Worm (Caenorhabditis elegans) whole organism, L4 larva: ENCODE data around the gene mkk-4.

Experiments used
- D1046.2 ChIP-seq: fragments of 200-800 bp; sonication (Bioruptor generic); IDR thresholded peaks from 2 replicates; pipeline ENCODE4 v1.3.6; 2022; ENCODE audit warnings: missing genetic modification characterization, missing compliant biosample characterization
- F10B5.3 ChIP-seq: sonication (generic microtip); optimal IDR thresholded peaks from 2 replicates; lab custom pipeline; 2016; ENCODE audit warnings: mild to moderate bottlenecking, missing genetic modification characterization, missing compliant biosample characterization
- F26F4.8 ChIP-seq: fragments of 200-800 bp; sonication (Bioruptor generic); conservative IDR thresholded peaks from 2 replicates; pipeline ENCODE4 v1.3.6; 2022; ENCODE audit warnings: missing genetic modification characterization, missing compliant biosample characterization
- F37D6.2 ChIP-seq: sonication (generic microtip); optimal IDR thresholded peaks from 2 replicates; lab custom pipeline; 2016; ENCODE audit warnings: mild to moderate bottlenecking, missing genetic modification characterization, missing compliant biosample characterization
- F44E2.7 ChIP-seq: fragments of 200-800 bp; sonication (Bioruptor generic); IDR thresholded peaks from 2 replicates; pipeline ENCODE4 v2.1.2; 2022; ENCODE audit warnings: missing genetic modification characterization, missing compliant biosample characterization
- T26A8.4 ChIP-seq: fragments of 200-800 bp; sonication (Bioruptor generic); IDR thresholded peaks from 2 replicates; pipeline ENCODE4 v1.3.6; 2022; ENCODE audit warnings: missing genetic modification characterization, missing compliant biosample characterization
- Y48G9A.11 ChIP-seq: fragments of 200-800 bp; sonication (Bioruptor generic); IDR thresholded peaks from 2 replicates; pipeline ENCODE4 v1.3.6; 2022; ENCODE audit warnings: missing genetic modification reagents, missing genetic modification characterization, missing compliant biosample characterization
- Y75B8A.6 ChIP-seq: fragments of 200-800 bp; sonication (Bioruptor generic); IDR thresholded peaks from 2 replicates; pipeline ENCODE4 v1.3.6; 2022; ENCODE audit warnings: missing genetic modification reagents, missing genetic modification characterization, missing compliant biosample characterization
- ZK337.2 ChIP-seq: fragments of 200-800 bp; sonication (Bioruptor generic); IDR thresholded peaks from 2 replicates; pipeline ENCODE4 v1.3.6; 2022; ENCODE audit warnings: missing genetic modification reagents, missing genetic modification characterization, missing compliant biosample characterization
- aly-2 ChIP-seq: sonication (generic microtip); optimal IDR thresholded peaks from 2 replicates; lab custom pipeline; 2018; ENCODE audit warnings: missing biosample characterization, missing genetic modification characterization
- arid-1 ChIP-seq: fragments of 200-800 bp; sonication (Bioruptor generic); conservative IDR thresholded peaks from 2 replicates; pipeline ENCODE4 v1.3.6; 2022; ENCODE audit warnings: missing genetic modification reagents, missing genetic modification characterization, missing compliant biosample characterization
- ceh-28 ChIP-seq: fragments of 150-350 bp; optimal IDR thresholded peaks from 2 replicates; lab custom pipeline; 2014; ENCODE audit warnings: missing biosample characterization, missing genetic modification reagents, missing genetic modification characterization
- ceh-32 ChIP-seq: sonication (generic microtip); optimal IDR thresholded peaks from 2 replicates; lab custom pipeline; 2016; ENCODE audit warnings: mild to moderate bottlenecking, missing genetic modification characterization, missing compliant biosample characterization; ENCODE audit not compliant: poor library complexity
- ceh-44 ChIP-seq: fragments of 200-800 bp; sonication (Bioruptor generic); IDR thresholded peaks from 2 replicates; pipeline ENCODE4 v1.3.6; 2022; ENCODE audit warnings: missing genetic modification reagents, missing genetic modification characterization, missing compliant biosample characterization
- ceh-62 ChIP-seq: sonication (generic microtip); optimal IDR thresholded peaks from 2 replicates; lab custom pipeline; 2017; ENCODE audit warnings: missing biosample characterization, missing genetic modification characterization
- ces-1 ChIP-seq: fragments of 150-350 bp; sonication (generic microtip); optimal IDR thresholded peaks from 4 replicates; lab custom pipeline; 2014; ENCODE audit warnings: missing biosample characterization, missing genetic modification reagents, missing genetic modification characterization
- daf-12 ChIP-seq: fragments of 150-350 bp; optimal IDR thresholded peaks from 2 replicates; lab custom pipeline; 2014; ENCODE audit warnings: missing biosample characterization, missing genetic modification reagents, missing genetic modification characterization
- daf-16 ChIP-seq, 3 experiments: sonication (generic microtip); optimal IDR thresholded peaks; 2 replicates each; lab custom pipeline; 2016 to 2017; ENCODE audit warnings: missing genetic modification characterization in 3 of 3, missing genetic modification reagents in 3 of 3, mild to moderate bottlenecking in 2 of 3, missing compliant biosample characterization in 2 of 3, missing biosample characterization in 1 of 3, moderate library complexity in 1 of 3
- dmd-6 ChIP-seq: fragments of 200-800 bp; sonication (Bioruptor generic); IDR thresholded peaks from 2 replicates; pipeline ENCODE4 v1.3.6; 2022; ENCODE audit warnings: missing genetic modification reagents, missing genetic modification characterization, missing compliant biosample characterization
- dpl-1 ChIP-seq: fragments of 150-350 bp; optimal IDR thresholded peaks from 2 replicates; lab custom pipeline; 2014; ENCODE audit warnings: missing biosample characterization, missing genetic modification reagents, missing genetic modification characterization
- egl-43 ChIP-seq: fragments of 200-800 bp; sonication (Bioruptor generic); IDR thresholded peaks from 2 replicates; pipeline ENCODE4 v1.3.6; 2022; ENCODE audit warnings: missing genetic modification reagents, missing genetic modification characterization, missing compliant biosample characterization
- gei-8 ChIP-seq: fragments of 200-800 bp; sonication (Bioruptor generic); optimal IDR thresholded peaks from 2 replicates; lab custom pipeline; 2018; ENCODE audit warnings: mild to moderate bottlenecking, missing genetic modification characterization, missing compliant biosample characterization
- hlh-30 ChIP-seq: sonication (generic microtip); optimal IDR thresholded peaks from 2 replicates; lab custom pipeline; 2017; ENCODE audit warnings: antibody characterized with exemption, mild to moderate bottlenecking, missing genetic modification characterization, missing compliant biosample characterization; ENCODE audit not compliant: insufficient read depth
- hmg-1.1 ChIP-seq: fragments of 200-800 bp; sonication (Bioruptor generic); IDR thresholded peaks from 2 replicates; pipeline ENCODE4 v1.3.6; 2022; ENCODE audit warnings: missing genetic modification reagents, missing genetic modification characterization, missing compliant biosample characterization
- lin-13 ChIP-seq: fragments of 150-350 bp; optimal IDR thresholded peaks from 2 replicates; lab custom pipeline; 2014; ENCODE audit warnings: missing biosample characterization, missing genetic modification reagents, missing genetic modification characterization
- lsy-2 ChIP-seq, 2 experiments: fragments of 150-350 bp in 1 of 2; sonication (generic microtip) in 1 of 2; optimal IDR thresholded peaks; 2 replicates each; lab custom pipeline; 2014 to 2017; ENCODE audit warnings: missing biosample characterization in 2 of 2, missing genetic modification characterization in 2 of 2
- madf-5 ChIP-seq, 2 experiments: fragments of 200-800 bp; sonication (Bioruptor generic); IDR thresholded peaks; 2 replicates each; pipeline ENCODE4 v1.3.6; 2022; ENCODE audit warnings: missing compliant biosample characterization in 2 of 2, missing genetic modification characterization in 2 of 2
- madf-9 ChIP-seq: fragments of 200-800 bp; sonication (Bioruptor generic); conservative IDR thresholded peaks from 2 replicates; pipeline ENCODE4 v1.3.6; 2022; ENCODE audit warnings: missing genetic modification reagents, missing genetic modification characterization, missing compliant biosample characterization
- mdl-1 ChIP-seq, 2 experiments: fragments of 150-350 bp in 1 of 2; sonication (generic microtip) in 1 of 2; optimal IDR thresholded peaks; 2 replicates each; lab custom pipeline; 2014 to 2017; ENCODE audit warnings: missing biosample characterization in 2 of 2, missing genetic modification characterization in 2 of 2
- mdt-29 ChIP-seq: fragments of 200-800 bp; sonication (Bioruptor generic); IDR thresholded peaks from 2 replicates; pipeline ENCODE4 v1.3.6; 2022; ENCODE audit warnings: missing genetic modification reagents, missing genetic modification characterization, missing compliant biosample characterization
- mes-2 ChIP-seq: sonication (generic microtip); optimal IDR thresholded peaks from 2 replicates; lab custom pipeline; 2016; ENCODE audit warnings: missing genotype, mild to moderate bottlenecking, missing genetic modification characterization, missing compliant biosample characterization; ENCODE audit not compliant: poor library complexity, severe bottlenecking
- mxl-2 ChIP-seq: fragments of 200-800 bp; sonication (Bioruptor generic); conservative IDR thresholded peaks from 2 replicates; pipeline ENCODE4 v1.3.6; 2022; ENCODE audit warnings: missing genetic modification reagents, missing genetic modification characterization, missing compliant biosample characterization
- nhr-10 ChIP-seq: fragments of 150-350 bp; optimal IDR thresholded peaks from 2 replicates; lab custom pipeline; 2014; ENCODE audit warnings: missing biosample characterization, missing genetic modification characterization
- nhr-102 ChIP-seq: sonication (generic microtip); optimal IDR thresholded peaks from 2 replicates; lab custom pipeline; 2016; ENCODE audit warnings: mild to moderate bottlenecking, missing genetic modification characterization, moderate library complexity, missing compliant biosample characterization
- nhr-25 ChIP-seq: sonication (generic microtip); optimal IDR thresholded peaks from 2 replicates; lab custom pipeline; 2017; ENCODE audit warnings: missing genetic modification characterization, mild to moderate bottlenecking, missing compliant biosample characterization, antibody characterized with exemption, moderate library complexity, borderline replicate concordance; ENCODE audit not compliant: insufficient read depth
- nhr-28 ChIP-seq: fragments of 150-350 bp; optimal IDR thresholded peaks from 2 replicates; lab custom pipeline; 2014; ENCODE audit warnings: missing biosample characterization, missing genetic modification characterization
- nhr-48 ChIP-seq: sonication (generic microtip); optimal IDR thresholded peaks from 2 replicates; lab custom pipeline; 2016; ENCODE audit warnings: mild to moderate bottlenecking, missing genetic modification characterization, missing compliant biosample characterization
- nhr-77 ChIP-seq: fragments of 150-350 bp; optimal IDR thresholded peaks from 2 replicates; lab custom pipeline; 2014; ENCODE audit warnings: missing biosample characterization, missing genetic modification characterization
- php-3 ChIP-seq: fragments of 200-800 bp; sonication (Bioruptor generic); IDR thresholded peaks from 2 replicates; pipeline ENCODE4 v1.3.6; 2022; ENCODE audit warnings: missing genetic modification reagents, missing genetic modification characterization, missing compliant biosample characterization
- saeg-2 ChIP-seq: fragments of 200-800 bp; sonication (Bioruptor generic); IDR thresholded peaks from 2 replicates; pipeline ENCODE4 v1.3.6; 2022; ENCODE audit warnings: missing genetic modification reagents, missing genetic modification characterization, missing compliant biosample characterization
- sdz-12 ChIP-seq: fragments of 200-800 bp; sonication (Bioruptor generic); optimal IDR thresholded peaks from 2 replicates; lab custom pipeline; 2018; ENCODE audit warnings: mild to moderate bottlenecking, missing genetic modification characterization, missing compliant biosample characterization
- snpc-1.2 ChIP-seq: fragments of 200-800 bp; sonication (Bioruptor generic); IDR thresholded peaks from 2 replicates; pipeline ENCODE4 v1.3.6; 2022; ENCODE audit warnings: missing genetic modification reagents, missing genetic modification characterization, missing compliant biosample characterization
- snpc-4 ChIP-seq: fragments of 150-350 bp; optimal IDR thresholded peaks from 2 replicates; lab custom pipeline; 2014; ENCODE audit warnings: missing biosample characterization, missing genetic modification characterization
- spr-1 ChIP-seq: sonication (generic microtip); optimal IDR thresholded peaks from 2 replicates; lab custom pipeline; 2016; ENCODE audit warnings: mild to moderate bottlenecking, missing genetic modification characterization, missing compliant biosample characterization
- tag-97 ChIP-seq: fragments of 200-800 bp; sonication (Bioruptor generic); IDR thresholded peaks from 2 replicates; pipeline ENCODE4 v1.3.6; 2022; ENCODE audit warnings: missing genetic modification characterization, missing compliant biosample characterization
- tra-1 ChIP-seq: fragments of 200-800 bp; sonication (Bioruptor generic); IDR thresholded peaks from 2 replicates; pipeline ENCODE4 v1.3.6; 2022; ENCODE audit warnings: missing genetic modification reagents, missing genetic modification characterization, missing compliant biosample characterization
- unc-62 ChIP-seq, 3 experiments: fragments of 150-350 bp in 1 of 3; sonication (generic microtip); optimal IDR thresholded peaks in 2 of 3; peaks in 1 of 3; 1 replicate in 1 of 3; 2 replicates in 2 of 3; lab custom pipeline; 2014 to 2017; ENCODE audit warnings: missing biosample characterization in 3 of 3, missing genetic modification characterization in 3 of 3, missing genetic modification reagents in 3 of 3, missing genotype in 1 of 3
- vab-7 ChIP-seq: fragments of 200-800 bp; sonication (Bioruptor generic); IDR thresholded peaks from 2 replicates; pipeline ENCODE4 v1.3.6; 2022; ENCODE audit warnings: missing genetic modification reagents, missing genetic modification characterization, missing compliant biosample characterization
- zfp-2 ChIP-seq: sonication (generic microtip); optimal IDR thresholded peaks from 2 replicates; lab custom pipeline; 2016; ENCODE audit warnings: mild to moderate bottlenecking, missing genetic modification characterization, missing compliant biosample characterization

The mkk-4 gene

DNA sequence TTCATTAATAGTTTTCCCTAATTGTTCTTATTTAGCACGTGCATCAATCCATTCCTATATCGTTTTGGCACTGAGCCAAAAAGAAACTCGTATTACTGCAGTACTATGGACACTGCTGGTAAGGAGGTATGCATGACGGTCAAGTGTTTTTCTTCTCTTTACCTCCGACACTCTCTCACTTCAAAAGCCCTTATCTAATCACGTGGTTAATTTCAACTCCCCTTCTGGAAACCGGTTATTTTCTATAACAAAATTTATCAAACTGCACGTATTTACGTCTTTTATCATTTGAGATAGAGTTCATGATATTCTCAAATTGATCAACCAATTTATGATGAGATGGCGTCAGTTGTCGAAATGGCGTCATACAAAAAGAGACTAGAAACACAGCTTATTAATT, 24.0 kb downstream of the mkk-4 start (continued):
- TF ChIP-seq spr-1 (peak; percentile 33), hlh-30 (tag; lab: Kevin White, UChicago) (peak; percentile 86), nhr-48 (tag; lab: Kevin White, UChicago) (peak; percentile 87), hmg-1.1 (GFP tag; lab: Robert Waterston, UW) (no peak), mes-2 (no peak), ceh-32 (tag; lab: Kevin White, UChicago) (no peak), mdl-1 (tag; optimal IDR thresholded peaks at IDR 0.05; lab: Kevin White, UChicago) (peak in 1 of 2 experiments; percentile 82), T26A8.4 (GFP tag; lab: Robert Waterston, UW) (peak; percentile 71), ceh-28 (tag; lab: Kevin White, UChicago) (no peak), egl-43 (GFP tag; lab: Robert Waterston, UW) (no peak), ceh-62 (tag; lab: Kevin White, UChicago) (no peak), zfp-2 (tag; lab: Kevin White, UChicago) (no peak), dmd-6 (peak; percentile 90), tag-97 (GFP tag; lab: Robert Waterston, UW) (no peak), php-3 (GFP tag; lab: Robert Waterston, UW) (peak; percentile 63), nhr-28 (tag; lab: Kevin White, UChicago) (peak; percentile 82), mdt-29 (0 out of 2 replicates have a peak, but pooled peaks have one; percentile 53), vab-7 (no peak), ceh-44 (GFP tag; lab: Robert Waterston, UW) (no peak), madf-5 (GFP tag; IDR thresholded peaks at IDR 0.05; lab: Robert Waterston, UW) (no peak), nhr-25 (tag; lab: Kevin White, UChicago) (peak; percentile 19), madf-9 (GFP tag; lab: Robert Waterston, UW) (no peak), nhr-77 (tag; lab: Kevin White, UChicago) (peak; percentile 57), saeg-2 (GFP tag; lab: Robert Waterston, UW) (no peak), F10B5.3 (no peak), daf-12 (tag; lab: Kevin White, UChicago) (no peak), Y75B8A.6 (GFP tag; lab: Robert Waterston, UW) (no peak), aly-2 (tag; lab: Kevin White, UChicago) (no peak), sdz-12 (GFP tag; lab: Kevin White, UChicago) (no peak), daf-16 (GFP tag; optimal IDR thresholded peaks at IDR 0.05; lab: Kevin White, UChicago) (peak in 1 of 2 experiments; percentile 45), daf-16 (tag; optimal IDR thresholded peaks at IDR 0.05; lab: Kevin White, UChicago) (peak; percentile 95), lin-13 (peak; percentile 33), F37D6.2 (no peak), F44E2.7 (GFP tag; lab: Robert Waterston, UW) (no peak), gei-8 (GFP tag; lab: Kevin White, UChicago) (no peak), F26F4.8 (GFP tag; lab: Robert Waterston, UW) (no peak), mxl-2 (GFP tag; lab: Robert Waterston, UW) (0 out of 2 replicates have a peak, but pooled peaks have one; percentile 51), snpc-1.2 (GFP tag; lab: Robert Waterston, UW) (no peak), D1046.2 (no peak), Y48G9A.11 (GFP tag; lab: Robert Waterston, UW) (no peak), nhr-10 (tag; lab: Kevin White, UChicago) (peak; percentile 47), lsy-2 (tag; optimal IDR thresholded peaks at IDR 0.05; lab: Kevin White, UChicago) (no peak), ces-1 (no peak), arid-1 (GFP tag; lab: Robert Waterston, UW) (no peak), nhr-102 (peak; percentile 73), dpl-1 (GFP tag; lab: Kevin White, UChicago) (no peak), tra-1 (GFP tag; lab: Robert Waterston, UW) (peak; percentile 52; the same call in 1 of the 2 replicates), snpc-4 (tag; lab: Kevin White, UChicago) (no peak), ZK337.2 (GFP tag; lab: Robert Waterston, UW) (no peak), unc-62 (GFP tag; optimal IDR thresholded peaks at IDR 0.05 in 1 of 2; lab: Kevin White, UChicago) (peak in 1 of 2 experiments; percentile 88), unc-62 (tag; optimal IDR thresholded peaks at IDR 0.05; lab: Kevin White, UChicago) (no peak)
